ENCODE assay signal across 5 fruit fly cellular contexts in the genomic region with DNA sequence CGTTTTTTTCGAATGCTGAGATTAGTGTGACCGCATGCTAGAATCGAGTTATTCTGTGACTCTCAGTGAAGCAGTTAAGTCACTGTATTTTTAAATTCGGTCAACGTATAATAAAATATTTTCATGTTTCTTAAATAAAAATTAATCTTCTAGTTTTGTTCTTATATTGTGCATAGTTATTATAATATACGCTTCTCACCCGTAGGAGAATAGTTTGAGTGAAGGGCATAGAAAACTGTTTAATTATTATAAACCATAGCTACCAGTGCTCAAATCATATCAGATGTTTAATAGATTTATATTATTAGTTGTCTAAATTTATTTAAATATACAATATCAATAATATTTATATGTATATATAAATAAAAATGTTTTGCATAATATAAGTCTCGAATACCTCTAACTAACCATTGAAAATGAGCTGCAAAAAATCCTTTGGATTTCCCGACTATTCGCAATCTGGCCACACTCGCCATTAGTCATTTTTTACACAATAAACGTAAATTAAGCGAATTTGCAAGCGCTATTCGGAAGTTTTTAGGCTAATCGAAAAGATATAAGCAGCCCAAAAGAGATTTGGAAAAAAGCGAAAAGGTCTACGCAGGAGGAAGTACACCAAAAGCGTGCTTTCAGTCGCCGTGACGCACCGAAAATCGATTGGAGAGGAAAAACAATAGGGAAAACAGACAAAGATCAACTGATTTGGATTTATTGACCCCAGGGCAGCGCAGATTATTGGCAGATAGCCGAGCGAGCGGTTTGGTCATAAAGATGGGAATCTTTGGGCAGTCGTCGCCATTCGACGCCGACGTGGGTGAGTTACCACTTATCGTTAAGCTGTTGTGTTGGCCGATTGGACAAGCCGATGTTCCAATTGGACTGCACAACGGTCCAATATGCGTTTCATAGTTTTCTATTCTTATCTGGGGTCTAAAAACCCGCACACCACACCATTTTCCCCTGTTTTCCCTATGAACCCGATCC.
A peak's percentile ranks its signal among the peaks of the same experiment; 100 is the strongest.
TF ChIP-seq lines count a peak whose summit lies in the region.

A gene (minus strand): TSS at position 31 of the 984 bp plus-strand sequence.
A gene (plus strand): TSS at position 473 of the 984 bp plus-strand sequence.

TF ChIP-seq in whole organism, adult, 20 proteins besides CTCF, POLR2A, EP300 and RAD21 (continued from another document):
- TF ChIP-seq cic (GFP tag; optimal IDR thresholded peaks at IDR 0.05; lab: Kevin White, UChicago) (no peak), kay (GFP tag; lab: Kevin White, UChicago; ENCODE audit: borderline replicate concordance) (peak; percentile 90), Hr96 (GFP tag; optimal IDR thresholded peaks at IDR 0.05; lab: Kevin White, UChicago) (no peak), Crg-1 (GFP tag; optimal IDR thresholded peaks at IDR 0.05; lab: Kevin White, UChicago) (peak; percentile 14), pad (GFP tag; optimal IDR thresholded peaks at IDR 0.05; lab: Kevin White, UChicago) (peak; percentile 29)

TF ChIP-seq in whole organism, embryonic, 481 proteins besides CTCF, POLR2A, EP300 and RAD21 (continued from another document and continues in another):
- no peak for TF ChIP-seq vnd (GFP tag; IDR thresholded peaks at IDR 0.05; lab: Robert Waterston, UW; ENCODE audit: partially characterized antibody)
- peak; percentile 43 for TF ChIP-seq Asciz (GFP tag; optimal IDR thresholded peaks at IDR 0.05; lab: Kevin White, UChicago)
- no peak for TF ChIP-seq gcm2 (GFP tag; optimal IDR thresholded peaks at IDR 0.05; lab: Kevin White, UChicago)
- peak; percentile 62 for TF ChIP-seq lab (GFP tag; optimal IDR thresholded peaks at IDR 0.05; lab: Kevin White, UChicago)
- TF ChIP-seq CG34376 (GFP tag; optimal IDR thresholded peaks at IDR 0.05; lab: Kevin White, UChicago) = no peak
- TF ChIP-seq CG3995 (GFP tag; optimal IDR thresholded peaks at IDR 0.05; lab: Kevin White, UChicago) = peak; percentile 97
- TF ChIP-seq CG8924 (tag; optimal IDR thresholded peaks at IDR 0.05; lab: Kevin White, UChicago) = peak; percentile 80
- TF ChIP-seq ash1 (GFP tag; optimal IDR thresholded peaks at IDR 0.05; lab: Kevin White, UChicago) = no peak
- no peak; the same call in 1 of the 2 replicates for TF ChIP-seq esg (GFP tag; conservative IDR thresholded peaks at IDR 0.05; lab: Robert Waterston, UW)
- peak; percentile 68 for TF ChIP-seq CG13775 (GFP tag; optimal IDR thresholded peaks at IDR 0.05; lab: Kevin White, UChicago)
- peak; percentile 40 for TF ChIP-seq ewg (GFP tag; optimal IDR thresholded peaks at IDR 0.05; lab: Kevin White, UChicago)
- TF ChIP-seq Ssrp (tag; optimal IDR thresholded peaks at IDR 0.05; lab: Kevin White, UChicago) = peak; percentile 64
- no peak for TF ChIP-seq prd (optimal IDR thresholded peaks at IDR 0.05; lab: Kevin White, UChicago)
- peak; percentile 61 for TF ChIP-seq prd (GFP tag; IDR thresholded peaks at IDR 0.05; lab: Robert Waterston, UW)
- TF ChIP-seq CG7963 (GFP tag; IDR thresholded peaks at IDR 0.05; lab: Robert Waterston, UW; ENCODE audit: partially characterized antibody) = no peak
- TF ChIP-seq zfh1 (GFP tag; IDR thresholded peaks at IDR 0.05; lab: Robert Waterston, UW) = no peak
- no peak for TF ChIP-seq CG34224 (GFP tag; IDR thresholded peaks at IDR 0.05; lab: Robert Waterston, UW; ENCODE audit: partially characterized antibody)
- TF ChIP-seq Optix (GFP tag; IDR thresholded peaks at IDR 0.05; lab: Robert Waterston, UW) = no peak
- TF ChIP-seq CG11247 (GFP tag; IDR thresholded peaks at IDR 0.05; lab: Robert Waterston, UW) = no peak; the same call in 1 of the 2 replicates
- TF ChIP-seq CG11723 (GFP tag; optimal IDR thresholded peaks at IDR 0.05; lab: Kevin White, UChicago) = no peak
- no peak for TF ChIP-seq CG43689 (GFP tag; IDR thresholded peaks at IDR 0.05; lab: Robert Waterston, UW)
- TF ChIP-seq CG17385 (GFP tag; optimal IDR thresholded peaks at IDR 0.05; lab: Kevin White, UChicago) = peak; percentile 48
- 0 out of 2 replicates have a peak, but pooled peaks have one; percentile 36 for TF ChIP-seq Awh (GFP tag; IDR thresholded peaks at IDR 0.05; lab: Robert Waterston, UW)
- no peak for TF ChIP-seq CG4820 (GFP tag; optimal IDR thresholded peaks at IDR 0.05; lab: Kevin White, UChicago)
- TF ChIP-seq Doc3 (GFP tag; IDR thresholded peaks at IDR 0.05; lab: Robert Waterston, UW; ENCODE audit: partially characterized antibody) = no peak
- TF ChIP-seq CG17568 (GFP tag; optimal IDR thresholded peaks at IDR 0.05; lab: Kevin White, UChicago) = no peak
- no peak for TF ChIP-seq kah (GFP tag; optimal IDR thresholded peaks at IDR 0.05; lab: Kevin White, UChicago)
- TF ChIP-seq da (GFP tag; optimal IDR thresholded peaks at IDR 0.05; lab: Kevin White, UChicago) = no peak

TF ChIP-seq in whole organism, prepupa, 60 proteins besides CTCF, POLR2A, EP300 and RAD21 (continued from another document and continues in another):
- TF ChIP-seq net (GFP tag; optimal IDR thresholded peaks at IDR 0.05; lab: Kevin White, UChicago) = peak; percentile 32
- no peak for TF ChIP-seq topi (GFP tag; optimal IDR thresholded peaks at IDR 0.05; lab: Kevin White, UChicago)
- peak; percentile 19 for TF ChIP-seq CG7368 (GFP tag; optimal IDR thresholded peaks at IDR 0.05; lab: Kevin White, UChicago)
- peak; percentile 48; the same call in 1 of the 3 replicates for TF ChIP-seq CG8119 (GFP tag; IDR thresholded peaks at IDR 0.05; lab: Robert Waterston, UW)
- peak; percentile 58 for TF ChIP-seq CG10631 (GFP tag; optimal IDR thresholded peaks at IDR 0.05; lab: Kevin White, UChicago)
- TF ChIP-seq OdsH (GFP tag; optimal IDR thresholded peaks at IDR 0.05; lab: Kevin White, UChicago) = peak; percentile 62
- TF ChIP-seq Gug (GFP tag; IDR thresholded peaks at IDR 0.05; lab: Robert Waterston, UW) = peak; percentile 13; the same call in 1 of the 2 replicates
- TF ChIP-seq CG4318 (GFP tag; optimal IDR thresholded peaks at IDR 0.05; lab: Kevin White, UChicago) = no peak
- peak; percentile 43 for TF ChIP-seq achi (GFP tag; optimal IDR thresholded peaks at IDR 0.05; lab: Kevin White, UChicago)
- TF ChIP-seq CG6854 (GFP tag; optimal IDR thresholded peaks at IDR 0.05; lab: Kevin White, UChicago) = no peak
- TF ChIP-seq eg (GFP tag; IDR thresholded peaks at IDR 0.05; lab: Robert Waterston, UW) = peak; percentile 61
- TF ChIP-seq CG11294 (GFP tag; IDR thresholded peaks at IDR 0.05; lab: Robert Waterston, UW) = no peak
- no peak for TF ChIP-seq fd85E (GFP tag; optimal IDR thresholded peaks at IDR 0.05; lab: Kevin White, UChicago)
- peak; percentile 53 for TF ChIP-seq Hr4 (GFP tag; optimal IDR thresholded peaks at IDR 0.05; lab: Kevin White, UChicago)
- no peak for TF ChIP-seq Hr38 (GFP tag; optimal IDR thresholded peaks at IDR 0.05; lab: Kevin White, UChicago)
- TF ChIP-seq CG15336 (GFP tag; IDR thresholded peaks at IDR 0.05; lab: Robert Waterston, UW) = peak; percentile 46; the same call in 1 of the 2 replicates
- no peak for TF ChIP-seq Eip93F (GFP tag; optimal IDR thresholded peaks at IDR 0.05; lab: Kevin White, UChicago)
- TF ChIP-seq fd59A (GFP tag; optimal IDR thresholded peaks at IDR 0.05; lab: Kevin White, UChicago) = no peak
- no peak for TF ChIP-seq CG8319 (GFP tag; optimal IDR thresholded peaks at IDR 0.05; lab: Kevin White, UChicago)
- TF ChIP-seq CG6792 (GFP tag; optimal IDR thresholded peaks at IDR 0.05; lab: Kevin White, UChicago) = peak; percentile 15
- TF ChIP-seq Lpt (GFP tag; optimal IDR thresholded peaks at IDR 0.05; lab: Kevin White, UChicago) = no peak
- no peak for TF ChIP-seq fkh (GFP tag; optimal IDR thresholded peaks at IDR 0.05; lab: Kevin White, UChicago)
- peak; percentile 37 for TF ChIP-seq pdm3 (GFP tag; optimal IDR thresholded peaks at IDR 0.05; lab: Kevin White, UChicago)
- no peak for TF ChIP-seq CG11902 (GFP tag; optimal IDR thresholded peaks at IDR 0.05; lab: Kevin White, UChicago)
- TF ChIP-seq Blimp-1 (GFP tag; optimal IDR thresholded peaks at IDR 0.05; lab: Kevin White, UChicago) = no peak
- TF ChIP-seq vri (GFP tag; optimal IDR thresholded peaks at IDR 0.05; lab: Kevin White, UChicago) = peak; percentile 10
- TF ChIP-seq Sox102F (GFP tag; optimal IDR thresholded peaks at IDR 0.05; lab: Kevin White, UChicago) = no peak
- peak in 1 of 2 experiments; percentile 24 for TF ChIP-seq ss (GFP tag; optimal IDR thresholded peaks at IDR 0.05; lab: Kevin White, UChicago)
- peak; percentile 63 for TF ChIP-seq CG34406 (GFP tag; optimal IDR thresholded peaks at IDR 0.05; lab: Kevin White, UChicago)

TF ChIP-seq in whole organism, pupa, 21 proteins besides CTCF, POLR2A, EP300 and RAD21 (continued from another document):
- TF ChIP-seq EcR (GFP tag; optimal IDR thresholded peaks at IDR 0.05; lab: Kevin White, UChicago) (peak; percentile 71), CG12605 (GFP tag; IDR thresholded peaks at IDR 0.05; lab: Robert Waterston, UW) (0 out of 2 replicates have a peak, but pooled peaks have one; percentile 17), CG15710 (tag; optimal IDR thresholded peaks at IDR 0.05; lab: Kevin White, UChicago) (peak; percentile 63)

TF ChIP-seq in whole organism, wandering third instar larva, 38 proteins besides CTCF, POLR2A, EP300 and RAD21 (continued from another document):
- TF ChIP-seq brk (GFP tag; optimal IDR thresholded peaks at IDR 0.05; lab: Kevin White, UChicago) = no peak
- no peak for TF ChIP-seq dl (GFP tag; optimal IDR thresholded peaks at IDR 0.05; lab: Kevin White, UChicago; ENCODE audit: insufficient read depth in 1 of 2, partially characterized antibody in 2 of 2)
- no peak for TF ChIP-seq jim (GFP tag; optimal IDR thresholded peaks at IDR 0.05; lab: Kevin White, UChicago)
- TF ChIP-seq Dfd (GFP tag; optimal IDR thresholded peaks at IDR 0.05; lab: Kevin White, UChicago) = no peak
- TF ChIP-seq Rel (GFP tag; optimal IDR thresholded peaks at IDR 0.05; lab: Kevin White, UChicago) = no peak
- TF ChIP-seq Rel (tag; optimal IDR thresholded peaks at IDR 0.05; lab: Kevin White, UChicago) = peak; percentile 20
- TF ChIP-seq N (GFP tag; optimal IDR thresholded peaks at IDR 0.05; lab: Kevin White, UChicago) = no peak
- no peak for TF ChIP-seq Abd-B (GFP tag; optimal IDR thresholded peaks at IDR 0.05; lab: Kevin White, UChicago)
- TF ChIP-seq h (GFP tag; optimal IDR thresholded peaks at IDR 0.05; lab: Kevin White, UChicago) = peak; percentile 19
- TF ChIP-seq Hr83 (GFP tag; optimal IDR thresholded peaks at IDR 0.05; lab: Kevin White, UChicago; ENCODE audit: poor library complexity, severe bottlenecking) = no peak
- peak in 1 of 2 experiments; percentile 39 for TF ChIP-seq foxo (GFP tag; optimal IDR thresholded peaks at IDR 0.05; lab: Kevin White, UChicago)
- no peak for TF ChIP-seq GATAd (GFP tag; optimal IDR thresholded peaks at IDR 0.05; lab: Kevin White, UChicago)
- peak; percentile 36 for TF ChIP-seq psq (GFP tag; optimal IDR thresholded peaks at IDR 0.05; lab: Kevin White, UChicago)
- no peak for TF ChIP-seq Myc (optimal IDR thresholded peaks at IDR 0.05; lab: Kevin White, UChicago)
- TF ChIP-seq Dif (GFP tag; optimal IDR thresholded peaks at IDR 0.05; lab: Kevin White, UChicago; ENCODE audit: partially characterized antibody) = no peak
- peak; percentile 26 for TF ChIP-seq woc (GFP tag; optimal IDR thresholded peaks at IDR 0.05; lab: Kevin White, UChicago)
- no peak for TF ChIP-seq CG9705 (GFP tag; optimal IDR thresholded peaks at IDR 0.05; lab: Kevin White, UChicago)
- no peak for TF ChIP-seq pan (optimal IDR thresholded peaks at IDR 0.05; lab: Kevin White, UChicago)
- no peak for TF ChIP-seq fru (GFP tag; optimal IDR thresholded peaks at IDR 0.05; lab: Kevin White, UChicago)
